Worm (Caenorhabditis elegans): Measurements from ENCODE around the gene srx-44.

Gene srx-44

DNA sequence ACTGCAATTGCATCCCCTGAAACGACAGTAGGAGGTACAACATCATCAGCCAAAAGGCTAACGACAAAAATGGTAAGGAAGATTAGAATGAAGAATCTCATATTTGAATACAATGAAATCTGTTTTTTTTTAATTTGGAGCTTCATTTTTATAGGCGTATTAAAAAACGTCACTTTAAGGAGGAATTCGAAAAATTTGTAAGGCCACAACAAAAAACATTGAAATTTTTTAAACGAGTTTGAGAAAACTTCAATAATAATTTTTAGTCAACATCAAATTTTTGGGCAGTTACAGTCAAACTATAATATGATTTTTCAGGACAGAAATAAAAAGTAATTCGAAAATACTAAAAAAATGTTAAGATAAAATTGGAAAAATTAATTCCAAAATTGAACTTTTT lies 42.6 kb downstream of the srx-44 start, which contains the start of gene F14H3.14:
Gene F14H3.14 (minus strand): TSS at position 101 of the 400 bp plus-strand sequence.
- TF ChIP-seq tbp1 (GFP tag; optimal IDR thresholded peaks at IDR 0.05) (no peak), attf-5 (GFP tag; optimal IDR thresholded peaks at IDR 0.05) (no peak), nfya-2 (GFP tag; IDR thresholded peaks at IDR 0.05) (no peak), C17E4.6 (GFP tag; IDR thresholded peaks at IDR 0.05) (no peak), dpff-1 (tag; optimal IDR thresholded peaks at IDR 0.05) (no peak), B0035.1 (tag; optimal IDR thresholded peaks at IDR 0.05) (no peak), F33H1.4 (GFP tag; IDR thresholded peaks at IDR 0.05) (no peak), pha-4 (tag; optimal IDR thresholded peaks at IDR 0.05) (no peak), him-1 (tag; optimal IDR thresholded peaks at IDR 0.05) (no peak), bed-2 (GFP tag; IDR thresholded peaks at IDR 0.05) (no peak), tbx-9 (tag; optimal IDR thresholded peaks at IDR 0.05; ENCODE audit: borderline replicate concordance) (no peak), zim-3 (tag; optimal IDR thresholded peaks at IDR 0.05) (no peak), ceh-79 (tag; optimal IDR thresholded peaks at IDR 0.05) (no peak), B0261.1 (tag; optimal IDR thresholded peaks at IDR 0.05) (no peak), chd-7 (tag; optimal IDR thresholded peaks at IDR 0.05) (no peak), die-1 (tag; optimal IDR thresholded peaks at IDR 0.05) (no peak), ceh-58 (GFP tag; IDR thresholded peaks at IDR 0.05) (no peak)

- TF ChIP-seq nhr-90 (tag; optimal IDR thresholded peaks at IDR 0.05) (no peak), T07F8.4 (tag; optimal IDR thresholded peaks at IDR 0.05) (no peak), egl-44 (GFP tag; IDR thresholded peaks at IDR 0.05) (no peak), lin-40 (tag; optimal IDR thresholded peaks at IDR 0.05) (no peak), ceh-91 (GFP tag; IDR thresholded peaks at IDR 0.05) (no peak), ets-4 (GFP tag; optimal IDR thresholded peaks at IDR 0.05) (no peak), snpc-4 (GFP tag; optimal IDR thresholded peaks at IDR 0.05) (no peak), snpc-4 (tag; optimal IDR thresholded peaks at IDR 0.05) (no peak), F37B4.10 (GFP tag; IDR thresholded peaks at IDR 0.05) (no peak), madf-3 (GFP tag; IDR thresholded peaks at IDR 0.05) (no peak), lin-54 (GFP tag; optimal IDR thresholded peaks at IDR 0.05) (no peak), unc-62 (GFP tag; optimal IDR thresholded peaks at IDR 0.05) (no peak), ceh-27 (GFP tag; optimal IDR thresholded peaks at IDR 0.05) (no peak)
Observed at ce11 chrV:16068938-16069337, 48.8 kb downstream of the srx-44 start, which contains the start of gene cyp-35D1. cyp-35D1 (plus strand) TSS chrV:16069238.

- no peak for TF ChIP-seq mxl-1 (tag; optimal IDR thresholded peaks at IDR 0.05)
- TF ChIP-seq nhr-80 (tag; optimal IDR thresholded peaks at IDR 0.05): peak; percentile 38
Observed at ce11 chrV:16071167-16071566, 51.0 kb downstream of the srx-44 start, which contains the start of gene nhr-176. nhr-176 (plus strand) TSS chrV:16071325.
